Fruit fly (Drosophila melanogaster): ENCODE results near the gene CG18304.

Gene CG18304

DNA sequence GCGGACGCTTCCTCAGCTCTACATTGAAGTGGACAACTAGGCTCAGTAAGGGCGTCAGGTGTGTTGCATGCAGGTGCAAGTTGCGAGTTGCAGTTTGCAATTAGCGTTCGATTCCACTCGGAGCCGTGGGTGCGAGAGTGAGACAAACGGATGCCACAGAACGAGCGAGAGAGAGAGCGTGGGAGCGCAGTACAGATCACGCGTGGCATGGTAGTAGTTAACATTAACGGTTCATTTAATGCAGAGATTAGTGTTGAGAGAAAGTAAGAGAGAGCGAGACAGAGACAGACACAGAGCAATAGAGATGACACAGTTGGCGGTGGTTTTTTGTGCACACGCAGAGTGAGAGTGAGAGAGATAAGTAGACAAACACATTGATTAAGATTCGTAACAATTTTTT, 2.9 kb downstream of the CG18304 start (continued):
- TF ChIP-seq CG32772 (GFP tag; IDR thresholded peaks at IDR 0.05) (no peak), Sry-δ (GFP tag; optimal IDR thresholded peaks at IDR 0.05) (peak; percentile 51), fu2 (GFP tag; optimal IDR thresholded peaks at IDR 0.05) (no peak), seq (GFP tag; IDR thresholded peaks at IDR 0.05) (no peak), CTCF (GFP tag; optimal IDR thresholded peaks at IDR 0.05) (no peak), Hmr (GFP tag; optimal IDR thresholded peaks at IDR 0.05) (no peak), BEAF-32 (GFP tag; optimal IDR thresholded peaks at IDR 0.05) (peak; percentile 9), Trl (optimal IDR thresholded peaks at IDR 0.05) (peak in 1 of 2 experiments; percentile 35), Trl (GFP tag; optimal IDR thresholded peaks at IDR 0.05) (no peak), ERR (GFP tag; optimal IDR thresholded peaks at IDR 0.05) (no peak), CG10274 (GFP tag; optimal IDR thresholded peaks at IDR 0.05) (no peak), sqz (GFP tag; optimal IDR thresholded peaks at IDR 0.05) (no peak), btn (GFP tag; optimal IDR thresholded peaks at IDR 0.05) (no peak), rib (GFP tag; IDR thresholded peaks at IDR 0.05) (no peak), sim (GFP tag; IDR thresholded peaks at IDR 0.05) (no peak), CG1832 (GFP tag; optimal IDR thresholded peaks at IDR 0.05) (peak; percentile 76), CG4360 (GFP tag; IDR thresholded peaks at IDR 0.05) (no peak), CG3281 (GFP tag; optimal IDR thresholded peaks at IDR 0.05) (no peak), CG17361 (GFP tag; IDR thresholded peaks at IDR 0.05) (no peak), al (GFP tag; IDR thresholded peaks at IDR 0.05) (no peak), bowl (GFP tag; IDR thresholded peaks at IDR 0.05) (no peak), CG12104 (GFP tag; optimal IDR thresholded peaks at IDR 0.05) (no peak), ham (GFP tag; IDR thresholded peaks at IDR 0.05) (no peak), chif (GFP tag; optimal IDR thresholded peaks at IDR 0.05) (no peak), knrl (GFP tag; IDR thresholded peaks at IDR 0.05; ENCODE audit: partially characterized antibody) (no peak), Chrac-16 (GFP tag; optimal IDR thresholded peaks at IDR 0.05) (no peak), ara (GFP tag; IDR thresholded peaks at IDR 0.05) (no peak), CG15011 (GFP tag; optimal IDR thresholded peaks at IDR 0.05) (no peak), Gsc (GFP tag; IDR thresholded peaks at IDR 0.05) (no peak), tin (GFP tag; optimal IDR thresholded peaks at IDR 0.05) (no peak), CG15479 (GFP tag; optimal IDR thresholded peaks at IDR 0.05) (peak; percentile 49), Lhr (GFP tag; optimal IDR thresholded peaks at IDR 0.05) (no peak), CG9797 (GFP tag; optimal IDR thresholded peaks at IDR 0.05) (no peak), fru (optimal IDR thresholded peaks at IDR 0.05) (no peak), corto (GFP tag; optimal IDR thresholded peaks at IDR 0.05) (no peak), ewg (GFP tag; optimal IDR thresholded peaks at IDR 0.05) (no peak), CG8089 (GFP tag; optimal IDR thresholded peaks at IDR 0.05) (no peak), sens (GFP tag) (no peak), tio (GFP tag; optimal IDR thresholded peaks at IDR 0.05) (no peak), gt (GFP tag; IDR thresholded peaks at IDR 0.05) (no peak), bsh (GFP tag; optimal IDR thresholded peaks at IDR 0.05) (no peak), tll (GFP tag; optimal IDR thresholded peaks at IDR 0.05) (peak; percentile 1 to 17), Ravus (GFP tag; IDR thresholded peaks at IDR 0.05) (no peak), z (GFP tag; IDR thresholded peaks at IDR 0.05) (0 out of 3 replicates have a peak, but pooled peaks have one; percentile 46), bbx (GFP tag; IDR thresholded peaks at IDR 0.05; ENCODE audit: partially characterized antibody) (0 out of 2 replicates have a peak, but pooled peaks have one; percentile 40), CG8924 (tag; optimal IDR thresholded peaks at IDR 0.05) (peak; percentile 16), zfh1 (GFP tag; IDR thresholded peaks at IDR 0.05) (no peak), Drgx (GFP tag; IDR thresholded peaks at IDR 0.05) (no peak), CG3726 (GFP tag; IDR thresholded peaks at IDR 0.05) (no peak), CG8359 (GFP tag; optimal IDR thresholded peaks at IDR 0.05; ENCODE audit: borderline replicate concordance) (no peak), Scr (GFP tag; IDR thresholded peaks at IDR 0.05; ENCODE audit: partially characterized antibody) (no peak), CG11093 (GFP tag; IDR thresholded peaks at IDR 0.05) (no peak), Hmx (GFP tag; optimal IDR thresholded peaks at IDR 0.05) (no peak), CkIIα-i1 (GFP tag; IDR thresholded peaks at IDR 0.05) (no peak)
